Fruit fly (Drosophila melanogaster) whole organism, embryonic: ENCODE results near the gene Cpsf73.

ENCODE experiments used
- BEAF-32 ChIP-seq: fragments of 200-800 bp; sonication (Bioruptor generic); optimal IDR thresholded peaks from 3 replicates; lab custom pipeline; 2017; ENCODE audit warnings: missing biosample characterization, missing genetic modification characterization, mild to moderate bottlenecking, moderate library complexity, missing genetic modification reagents
- CG10147 ChIP-seq: fragments of 200-800 bp; sonication (Bioruptor generic); optimal IDR thresholded peaks from 2 replicates; lab custom pipeline; 2019; ENCODE audit warnings: missing biosample characterization, mild to moderate bottlenecking, missing genetic modification characterization, moderate library complexity
- CG10209 ChIP-seq: fragments of 200-800 bp; sonication (Bioruptor generic); optimal IDR thresholded peaks from 3 replicates; lab custom pipeline; 2017; ENCODE audit warnings: missing biosample characterization, mild to moderate bottlenecking, missing genetic modification characterization, missing genetic modification reagents
- CG10366 ChIP-seq: fragments of 200-800 bp; sonication (Bioruptor generic); IDR thresholded peaks from 2 replicates; pipeline ENCODE4 v1.3.6; 2022; ENCODE audit warnings: missing biosample characterization, missing genetic modification characterization
- CG10431 ChIP-seq: fragments of 200-800 bp; sonication (Bioruptor generic); optimal IDR thresholded peaks from 3 replicates; lab custom pipeline; 2018; ENCODE audit warnings: missing biosample characterization, mild to moderate bottlenecking, missing genetic modification characterization
- CG11093 ChIP-seq: fragments of 200-800 bp; sonication (Bioruptor generic); IDR thresholded peaks from 3 replicates; pipeline ENCODE4 v1.3.6; 2022; ENCODE audit warnings: missing biosample characterization, missing genetic modification characterization
- CG11456 ChIP-seq: fragments of 200-800 bp; sonication (Bioruptor generic); IDR thresholded peaks from 3 replicates; pipeline ENCODE4 v1.3.6; 2022; ENCODE audit warnings: missing biosample characterization, missing genetic modification characterization
- CG12942 ChIP-seq: fragments of 200-800 bp; sonication (Bioruptor generic); optimal IDR thresholded peaks from 3 replicates; lab custom pipeline; 2016; ENCODE audit warnings: missing biosample characterization, missing genetic modification characterization
- CG13296 ChIP-seq: fragments of 200-800 bp; sonication (Bioruptor generic); optimal IDR thresholded peaks from 3 replicates; lab custom pipeline; 2018; ENCODE audit warnings: missing biosample characterization, mild to moderate bottlenecking, missing genetic modification characterization
- CG14014 ChIP-seq: fragments of 200-800 bp; sonication (Bioruptor generic); IDR thresholded peaks from 2 replicates; pipeline ENCODE4 v1.3.6; 2022; ENCODE audit warnings: missing biosample characterization, missing genetic modification characterization
- CG15073 ChIP-seq: fragments of 200-800 bp; sonication (Bioruptor generic); optimal IDR thresholded peaks from 2 replicates; lab custom pipeline; 2016; ENCODE audit warnings: missing biosample characterization, missing genetic modification characterization
- CG1832 ChIP-seq: fragments of 200-800 bp; sonication (Bioruptor generic); optimal IDR thresholded peaks from 2 replicates; lab custom pipeline; 2017; ENCODE audit warnings: missing biosample characterization, mild to moderate bottlenecking, missing genetic modification characterization, inconsistent platforms
- CG18619 ChIP-seq: fragments of 200-800 bp; sonication (Bioruptor generic); optimal IDR thresholded peaks from 3 replicates; lab custom pipeline; 2017; ENCODE audit warnings: missing biosample characterization, mild to moderate bottlenecking, missing genetic modification characterization
- CG2116 ChIP-seq: fragments of 200-800 bp; sonication (Bioruptor generic); optimal IDR thresholded peaks from 3 replicates; lab custom pipeline; 2018; ENCODE audit warnings: missing biosample characterization, mild to moderate bottlenecking, missing genetic modification characterization
- CG2120 ChIP-seq: fragments of 200-800 bp; sonication (Bioruptor generic); optimal IDR thresholded peaks from 3 replicates; lab custom pipeline; 2016; ENCODE audit warnings: missing biosample characterization, missing genetic modification characterization
- CG2712 ChIP-seq: fragments of 200-800 bp; optimal IDR thresholded peaks from 3 replicates; lab custom pipeline; 2019; ENCODE audit warnings: missing biosample characterization, mild to moderate bottlenecking, missing genetic modification characterization, moderate library complexity
- CG31365 ChIP-seq: fragments of 200-800 bp; sonication (Bioruptor generic); optimal IDR thresholded peaks from 2 replicates; lab custom pipeline; 2018; ENCODE audit warnings: missing biosample characterization, mild to moderate bottlenecking, missing genetic modification characterization
- CG31441 ChIP-seq: fragments of 200-800 bp; sonication (Bioruptor generic); IDR thresholded peaks from 2 replicates; pipeline ENCODE4 v1.3.6; 2022; ENCODE audit warnings: missing biosample characterization, missing genetic modification characterization
- CG3726 ChIP-seq: fragments of 200-800 bp; sonication (Bioruptor generic); IDR thresholded peaks from 3 replicates; pipeline ENCODE4, ENCODE4 v1.3.6; 2022; ENCODE audit warnings: missing biosample characterization, missing genetic modification characterization
- CG4328 ChIP-seq: fragments of 200-800 bp; sonication (Bioruptor generic); optimal IDR thresholded peaks from 3 replicates; lab custom pipeline; 2017; ENCODE audit warnings: missing biosample characterization, missing genetic modification reagents, missing genetic modification characterization
- CG4707 ChIP-seq: fragments of 200-800 bp; sonication (Bioruptor generic); optimal IDR thresholded peaks from 2 replicates; lab custom pipeline; 2018; ENCODE audit warnings: missing biosample characterization, mild to moderate bottlenecking, missing genetic modification characterization, moderate library complexity
- CG4730 ChIP-seq: fragments of 200-800 bp; sonication (Bioruptor generic); IDR thresholded peaks from 2 replicates; pipeline ENCODE4 v1.3.6; 2022; ENCODE audit warnings: missing biosample characterization, missing genetic modification characterization
- CG6683 ChIP-seq: fragments of 200-800 bp; sonication (Bioruptor generic); optimal IDR thresholded peaks from 2 replicates; lab custom pipeline; 2017; ENCODE audit warnings: missing biosample characterization, mild to moderate bottlenecking, missing genetic modification characterization, missing genetic modification reagents
- CG6689 ChIP-seq: fragments of 200-800 bp; sonication (Bioruptor generic); IDR thresholded peaks from 2 replicates; pipeline ENCODE4 v1.3.6; 2022; ENCODE audit warnings: missing biosample characterization, missing genetic modification characterization
- CG8281 ChIP-seq: fragments of 200-800 bp; sonication (Bioruptor generic); optimal IDR thresholded peaks from 2 replicates; lab custom pipeline; 2018; ENCODE audit warnings: missing biosample characterization, mild to moderate bottlenecking, missing genetic modification characterization, moderate library complexity
- CG9609 ChIP-seq: fragments of 200-800 bp; sonication (Bioruptor generic); optimal IDR thresholded peaks from 3 replicates; lab custom pipeline; 2016; ENCODE audit warnings: missing biosample characterization, missing genetic modification characterization
- CG9727 ChIP-seq: fragments of 200-800 bp; sonication (Bioruptor generic); optimal IDR thresholded peaks from 3 replicates; lab custom pipeline; 2017; ENCODE audit warnings: missing biosample characterization, mild to moderate bottlenecking, missing genetic modification characterization
- CTCF ChIP-seq: fragments of 200-800 bp; sonication (Bioruptor generic); optimal IDR thresholded peaks from 2 replicates; lab custom pipeline; 2017; ENCODE audit warnings: missing biosample characterization, mild to moderate bottlenecking, missing genetic modification characterization, moderate library complexity
- D19B ChIP-seq: fragments of 200-800 bp; sonication (Bioruptor generic); optimal IDR thresholded peaks from 2 replicates; lab custom pipeline; 2017; ENCODE audit warnings: missing biosample characterization, mild to moderate bottlenecking, missing genetic modification characterization
- Dad ChIP-seq: fragments of 200-800 bp; sonication (Bioruptor generic); optimal IDR thresholded peaks from 3 replicates; lab custom pipeline; 2016; ENCODE audit warnings: missing biosample characterization, missing genetic modification characterization
- Dip3 ChIP-seq: fragments of 200-800 bp; sonication (Bioruptor generic); optimal IDR thresholded peaks from 3 replicates; lab custom pipeline; 2016; ENCODE audit warnings: missing biosample characterization, missing genetic modification characterization
- HmgZ ChIP-seq: fragments of 200-800 bp; sonication (Bioruptor generic); optimal IDR thresholded peaks from 2 replicates; lab custom pipeline; 2018; ENCODE audit warnings: missing biosample characterization, mild to moderate bottlenecking, missing genetic modification characterization
- Hr39 ChIP-seq: fragments of >200 bp; optimal IDR thresholded peaks from 2 replicates; lab custom pipeline; 2017
- MBD-R2 ChIP-seq: fragments of 200-800 bp; sonication (Bioruptor generic); IDR thresholded peaks from 2 replicates; pipeline ENCODE4 v1.3.6; 2022; ENCODE audit warnings: missing biosample characterization, missing genetic modification characterization
- Mrtf ChIP-seq: fragments of 200-800 bp; sonication (Bioruptor generic); IDR thresholded peaks from 3 replicates; pipeline ENCODE4 v1.3.6; 2022; ENCODE audit warnings: missing biosample characterization, missing genetic modification characterization
- NFAT ChIP-seq: fragments of 200-800 bp; sonication (Bioruptor generic); IDR thresholded peaks from 2 replicates; pipeline ENCODE4 v1.3.6; 2022; ENCODE audit warnings: missing biosample characterization, missing genetic modification characterization
- Scr ChIP-seq: fragments of 200-800 bp; sonication (Bioruptor generic); IDR thresholded peaks from 2 replicates; pipeline ENCODE4 v1.3.6; 2022; ENCODE audit warnings: missing biosample characterization, missing genetic modification characterization; ENCODE audit not compliant: partially characterized antibody
- Sry-β ChIP-seq: fragments of 200-800 bp; sonication (Bioruptor generic); optimal IDR thresholded peaks from 2 replicates; lab custom pipeline; 2018; ENCODE audit warnings: missing biosample characterization, mild to moderate bottlenecking, missing genetic modification characterization, moderate library complexity
- Xbp1 ChIP-seq: fragments of 200-800 bp; sonication (Bioruptor generic); optimal IDR thresholded peaks from 3 replicates; lab custom pipeline; 2016; ENCODE audit warnings: missing biosample characterization, mild to moderate bottlenecking, missing genetic modification characterization
- ash1 ChIP-seq: fragments of 200-800 bp; sonication (Bioruptor generic); optimal IDR thresholded peaks from 2 replicates; lab custom pipeline; 2018; ENCODE audit warnings: missing biosample characterization, mild to moderate bottlenecking, missing genetic modification characterization
- br ChIP-seq: fragments of >200 bp; optimal IDR thresholded peaks from 2 replicates; lab custom pipeline; 2017
- crp ChIP-seq, 2 experiments: fragments of 200-800 bp; sonication (Bioruptor generic); optimal IDR thresholded peaks; 2 replicates in 1 of 2; 3 replicates in 1 of 2; lab custom pipeline; 2017; ENCODE audit warnings: missing biosample characterization in 2 of 2, missing genetic modification characterization in 2 of 2, mild to moderate bottlenecking in 1 of 2, moderate library complexity in 1 of 2
- dimm ChIP-seq: fragments of 200-800 bp; sonication (Bioruptor generic); IDR thresholded peaks from 2 replicates; pipeline ENCODE4 v1.3.6; 2022; ENCODE audit warnings: missing biosample characterization, missing genetic modification characterization
- gcm2 ChIP-seq: fragments of 200-800 bp; sonication (Bioruptor generic); optimal IDR thresholded peaks from 2 replicates; lab custom pipeline; 2016; ENCODE audit warnings: missing biosample characterization, missing genetic modification characterization
- gem ChIP-seq: fragments of 200-800 bp; sonication (Bioruptor generic); optimal IDR thresholded peaks from 2 replicates; lab custom pipeline; 2019; ENCODE audit warnings: missing biosample characterization, mild to moderate bottlenecking, missing genetic modification characterization, moderate library complexity
- hkb ChIP-seq, 2 experiments: fragments of 200-800 bp in 1 of 2; fragments of >200 bp in 1 of 2; sonication (Bioruptor generic) in 1 of 2; IDR thresholded peaks in 1 of 2; optimal IDR thresholded peaks in 1 of 2; 2 replicates each; pipeline versions ENCODE4 v1.3.6 to Lab custom; 2017 to 2022; ENCODE audit warnings: missing biosample characterization in 1 of 2, missing genetic modification characterization in 1 of 2
- mam ChIP-seq: fragments of 200-800 bp; sonication (Bioruptor generic); optimal IDR thresholded peaks from 3 replicates; lab custom pipeline; 2016; ENCODE audit warnings: missing biosample characterization, missing genetic modification characterization
- mirr ChIP-seq: fragments of 200-800 bp; sonication (Bioruptor generic); optimal IDR thresholded peaks from 3 replicates; lab custom pipeline; 2018; ENCODE audit warnings: missing biosample characterization, mild to moderate bottlenecking, missing genetic modification characterization
- psq ChIP-seq: fragments of 200-800 bp; sonication (Bioruptor generic); optimal IDR thresholded peaks from 2 replicates; lab custom pipeline; 2017; ENCODE audit warnings: missing biosample characterization, missing genetic modification characterization
- sim ChIP-seq: fragments of 200-800 bp; sonication (Bioruptor generic); IDR thresholded peaks from 2 replicates; pipeline ENCODE4 v1.3.6; 2022; ENCODE audit warnings: missing biosample characterization, missing genetic modification characterization
- sima ChIP-seq: fragments of 200-800 bp; sonication (Bioruptor generic); optimal IDR thresholded peaks from 2 replicates; lab custom pipeline; 2016; ENCODE audit warnings: missing biosample characterization, missing genetic modification characterization
- slbo ChIP-seq: fragments of 200-800 bp; sonication (Bioruptor generic); IDR thresholded peaks from 2 replicates; pipeline ENCODE4 v1.3.6; 2022; ENCODE audit warnings: missing biosample characterization, missing genetic modification characterization
- twi ChIP-seq: fragments of 200-800 bp; optimal IDR thresholded peaks from 2 replicates; lab custom pipeline; 2019; ENCODE audit warnings: missing biosample characterization, mild to moderate bottlenecking, missing genetic modification characterization, moderate library complexity

The Cpsf73 gene

dm6 chr3R:18677500-18677940, 14.2 kb upstream of the Cpsf73 start, which contains the start of the genes dind and CG7706 (continued):
- TF ChIP-seq NFAT (GFP tag; lab: Robert Waterston, UW) (no peak), mirr (GFP tag; lab: Kevin White, UChicago) (no peak), CG31365 (tag; lab: Kevin White, UChicago) (no peak), CG12942 (GFP tag; lab: Kevin White, UChicago) (no peak), CG15073 (GFP tag; lab: Kevin White, UChicago) (no peak), CG11456 (no peak), CG11093 (GFP tag; lab: Robert Waterston, UW) (no peak), CG10147 (GFP tag; lab: Kevin White, UChicago) (no peak), CG3726 (no peak), Xbp1 (GFP tag; lab: Kevin White, UChicago) (peak; percentile 27), CG6689 (GFP tag; lab: Robert Waterston, UW) (peak; percentile 45; the same call in 1 of the 2 replicates), CG1832 (no peak), CG4707 (no peak), CG4730 (GFP tag; lab: Robert Waterston, UW) (no peak), slbo (peak; percentile 42; the same call in 1 of the 2 replicates), CG18619 (no peak), psq (no peak), Scr (GFP tag; lab: Robert Waterston, UW) (no peak), HmgZ (peak; percentile 15), CG14014 (GFP tag; lab: Robert Waterston, UW) (no peak), CG10431 (GFP tag; lab: Kevin White, UChicago) (no peak), Mrtf (GFP tag; lab: Robert Waterston, UW) (no peak), Sry-β (GFP tag; lab: Kevin White, UChicago) (peak; percentile 85), gem (no peak), CG31441 (GFP tag; lab: Robert Waterston, UW) (no peak), ash1 (GFP tag; lab: Kevin White, UChicago) (no peak), MBD-R2 (GFP tag; lab: Robert Waterston, UW) (peak; percentile 79), gcm2 (GFP tag; lab: Kevin White, UChicago) (no peak), CG2712 (tag; lab: Kevin White, UChicago) (no peak), br (lab: Kevin White, UChicago) (no peak), sima (no peak), CG10209 (GFP tag; lab: Kevin White, UChicago) (no peak), CG9727 (GFP tag; lab: Kevin White, UChicago) (no peak), CG9609 (GFP tag; lab: Kevin White, UChicago) (no peak), CG8281 (no peak), twi (tag; lab: Kevin White, UChicago) (no peak), CG10366 (GFP tag; lab: Robert Waterston, UW) (no peak), CG13296 (GFP tag; lab: Kevin White, UChicago) (no peak), hkb (optimal IDR thresholded peaks at IDR 0.05; lab: Kevin White, UChicago) (no peak), hkb (GFP tag; IDR thresholded peaks at IDR 0.05; lab: Robert Waterston, UW) (no peak), Dad (no peak), BEAF-32 (GFP tag; lab: Kevin White, UChicago) (peak; percentile 27), Hr39 (lab: Kevin White, UChicago) (no peak), CG4328 (GFP tag; lab: Kevin White, UChicago) (no peak), CG6683 (GFP tag; lab: Kevin White, UChicago) (no peak), CG2116 (GFP tag; lab: Kevin White, UChicago) (peak; percentile 54), mam (GFP tag; lab: Kevin White, UChicago) (no peak), crp (GFP tag; optimal IDR thresholded peaks at IDR 0.05; lab: Kevin White, UChicago) (peak; percentile 32 to 89), sim (no peak), D19B (no peak), CG2120 (peak; percentile 33), dimm (GFP tag; lab: Robert Waterston, UW) (no peak), Dip3 (GFP tag; lab: Kevin White, UChicago) (peak; percentile 0), CTCF (no peak)
